Worm (Caenorhabditis elegans) whole organism, L2 larva: ENCODE data around the gene tofu-6.

Experiments used
- egl-27 ChIP-seq: sonication (generic microtip); optimal IDR thresholded peaks from 3 replicates; lab custom pipeline; 2017; ENCODE audit warnings: missing biosample characterization, missing genetic modification reagents, missing genetic modification characterization
- elt-3 ChIP-seq: sonication (generic microtip); optimal IDR thresholded peaks from 2 replicates; lab custom pipeline; 2017; ENCODE audit warnings: missing biosample characterization, missing genetic modification characterization
- lsy-2 ChIP-seq, 2 experiments: fragments of 150-350 bp in 1 of 2; sonication (generic microtip) in 1 of 2; optimal IDR thresholded peaks; 2 replicates each; lab custom pipeline; 2014 to 2017; ENCODE audit warnings: missing biosample characterization in 2 of 2, missing genetic modification characterization in 2 of 2
- mab-5 ChIP-seq: fragments of 150-350 bp; optimal IDR thresholded peaks from 2 replicates; lab custom pipeline; 2014; ENCODE audit warnings: missing biosample characterization, missing genetic modification characterization
- mdl-1 ChIP-seq, 2 experiments: fragments of 150-350 bp in 1 of 2; sonication (generic microtip) in 1 of 2; optimal IDR thresholded peaks; 2 replicates each; lab custom pipeline; 2017; ENCODE audit warnings: missing biosample characterization in 2 of 2, missing genetic modification characterization in 2 of 2
- nhr-11 ChIP-seq: fragments of 150-350 bp; optimal IDR thresholded peaks from 2 replicates; lab custom pipeline; 2014; ENCODE audit warnings: missing biosample characterization, missing genetic modification characterization
- nhr-12 ChIP-seq: fragments of 150-350 bp; optimal IDR thresholded peaks from 2 replicates; lab custom pipeline; 2014; ENCODE audit warnings: missing biosample characterization, missing genetic modification characterization
- nhr-237 ChIP-seq: fragments of 150-350 bp; optimal IDR thresholded peaks from 2 replicates; lab custom pipeline; 2014; ENCODE audit warnings: missing biosample characterization, missing genetic modification characterization
- nhr-77 ChIP-seq: fragments of 150-350 bp; optimal IDR thresholded peaks from 2 replicates; lab custom pipeline; 2014; ENCODE audit warnings: missing biosample characterization, missing genetic modification characterization
- unc-39 ChIP-seq: fragments of 150-350 bp; optimal IDR thresholded peaks from 2 replicates; lab custom pipeline; 2014; ENCODE audit warnings: missing biosample characterization, missing genetic modification characterization
- unc-62 ChIP-seq: fragments of 150-350 bp; optimal IDR thresholded peaks from 2 replicates; lab custom pipeline; 2014; ENCODE audit warnings: missing biosample characterization, missing genetic modification reagents, missing genetic modification characterization
- ztf-1 ChIP-seq: fragments of 200-800 bp; sonication (Bioruptor generic); conservative IDR thresholded peaks from 2 replicates; pipeline ENCODE4 v1.3.6; 2022; ENCODE audit warnings: missing genetic modification characterization, missing compliant biosample characterization
- ztf-11 ChIP-seq: sonication (generic microtip); optimal IDR thresholded peaks from 2 replicates; lab custom pipeline; 2017; ENCODE audit warnings: missing biosample characterization, missing genetic modification characterization

DNA sequence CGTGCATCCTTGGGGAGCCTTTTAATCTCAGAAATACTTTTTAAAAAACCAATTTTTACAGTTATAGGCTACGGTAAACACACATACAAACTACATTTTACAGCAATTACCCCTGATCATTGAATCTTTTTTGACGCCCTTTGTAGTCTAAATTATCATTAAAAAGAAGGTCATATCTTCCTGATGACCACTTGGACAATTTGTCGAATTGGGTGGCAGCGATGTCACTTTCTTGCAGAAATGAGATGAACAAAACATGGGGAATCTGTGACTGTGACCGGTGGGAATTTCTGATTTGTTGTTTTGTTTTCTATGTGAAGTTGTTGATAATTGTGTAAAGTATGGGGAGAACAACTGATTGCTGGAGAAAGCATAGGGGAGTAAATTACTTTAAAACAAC, 28.6 kb downstream of the tofu-6 start:
- TF ChIP-seq unc-39 (no peak), nhr-237 (tag; lab: Kevin White, UChicago) (no peak), lsy-2 (tag; optimal IDR thresholded peaks at IDR 0.05; lab: Kevin White, UChicago) (no peak), nhr-12 (tag; lab: Kevin White, UChicago) (no peak), ztf-1 (no peak), nhr-77 (tag; lab: Kevin White, UChicago) (no peak), mdl-1 (tag; optimal IDR thresholded peaks at IDR 0.05; lab: Kevin White, UChicago) (no peak), elt-3 (tag; lab: Kevin White, UChicago) (no peak), egl-27 (tag; lab: Kevin White, UChicago) (no peak), unc-62 (GFP tag; lab: Kevin White, UChicago) (no peak), ztf-11 (tag; lab: Kevin White, UChicago) (no peak), mab-5 (tag; lab: Kevin White, UChicago) (no peak), nhr-11 (tag; lab: Kevin White, UChicago) (no peak)
